Worm (Caenorhabditis elegans) whole organism, L2 larva: ENCODE results near the gene fbxb-22.

ENCODE experiments used
- aly-2 ChIP-seq: fragments of 150-350 bp; optimal IDR thresholded peaks from 2 replicates; lab custom pipeline; 2014; ENCODE audit warnings: missing biosample characterization, missing genetic modification characterization
- ama-1 ChIP-seq: fragments of 150-350 bp; optimal IDR thresholded peaks from 2 replicates; lab custom pipeline; 2018; ENCODE audit warnings: inconsistent platforms
- nhr-237 ChIP-seq: fragments of 150-350 bp; optimal IDR thresholded peaks from 2 replicates; lab custom pipeline; 2014; ENCODE audit warnings: missing biosample characterization, missing genetic modification characterization
- nhr-77 ChIP-seq: fragments of 150-350 bp; optimal IDR thresholded peaks from 2 replicates; lab custom pipeline; 2014; ENCODE audit warnings: missing biosample characterization, missing genetic modification characterization
- snpc-4 ChIP-seq: fragments of 150-350 bp; optimal IDR thresholded peaks from 2 replicates; lab custom pipeline; 2014; ENCODE audit warnings: missing biosample characterization, missing genetic modification characterization
- unc-55 ChIP-seq: fragments of 150-350 bp; sonication (generic microtip); optimal IDR thresholded peaks from 3 replicates; lab custom pipeline; 2014; ENCODE audit warnings: missing biosample characterization, missing genetic modification reagents, missing genetic modification characterization

DNA sequence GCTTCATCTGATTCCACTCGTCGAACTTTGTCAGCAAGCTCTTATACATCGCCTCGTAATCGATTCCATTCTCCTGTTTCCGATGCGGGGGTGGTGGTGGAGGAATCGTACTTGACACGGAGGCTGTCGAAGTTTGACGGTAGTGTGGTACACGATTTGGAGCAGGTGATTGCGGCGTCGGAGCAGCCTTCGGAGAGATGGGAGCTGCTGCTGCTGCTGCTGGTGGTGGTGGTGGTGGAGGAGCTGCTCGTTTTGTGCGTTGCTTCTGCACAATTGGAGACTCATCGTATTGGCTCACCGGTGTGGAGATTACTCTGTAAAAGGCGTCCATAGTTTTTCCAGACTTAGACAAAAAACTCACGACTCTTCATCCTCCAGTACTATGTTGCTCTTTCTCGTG lies 9.3 kb downstream of the fbxb-22 start:
- TF ChIP-seq ama-1 = no peak
- no peak for TF ChIP-seq nhr-77 (tag; lab: Kevin White, UChicago)
- no peak for TF ChIP-seq nhr-237 (tag; lab: Kevin White, UChicago)
- no peak for TF ChIP-seq aly-2 (tag; lab: Kevin White, UChicago)
- TF ChIP-seq unc-55 (GFP tag; lab: Kevin White, UChicago) = no peak
- no peak for TF ChIP-seq snpc-4 (tag; lab: Kevin White, UChicago)
